Fruit fly (Drosophila melanogaster) whole organism, embryonic: Measurements from ENCODE around the gene CG32073.

ENCODE experiments used
- B-H1 ChIP-seq: fragments of 200-800 bp; sonication (Bioruptor generic); IDR thresholded peaks from 3 replicates; pipeline ENCODE4 v1.3.6; 2022; ENCODE audit warnings: missing biosample characterization, missing genetic modification characterization
- Bdp1 ChIP-seq: fragments of 200-800 bp; sonication (Bioruptor generic); optimal IDR thresholded peaks from 3 replicates; lab custom pipeline; 2016; ENCODE audit warnings: missing biosample characterization, missing genetic modification characterization
- CG10543 ChIP-seq: fragments of 200-800 bp; sonication (Bioruptor generic); optimal IDR thresholded peaks from 3 replicates; lab custom pipeline; 2017; ENCODE audit warnings: missing biosample characterization, mild to moderate bottlenecking, missing genetic modification characterization, moderate library complexity
- CG11247 ChIP-seq: fragments of 200-800 bp; sonication (Bioruptor generic); IDR thresholded peaks from 2 replicates; pipeline ENCODE4 v1.3.6; 2022; ENCODE audit warnings: missing biosample characterization, missing genetic modification characterization
- CG11696 ChIP-seq: fragments of 200-800 bp; sonication (Bioruptor generic); IDR thresholded peaks from 2 replicates; pipeline ENCODE4 v1.3.6; 2022; ENCODE audit warnings: missing biosample characterization, missing genetic modification characterization
- CG12155 ChIP-seq: fragments of 200-800 bp; sonication (Bioruptor generic); optimal IDR thresholded peaks from 3 replicates; lab custom pipeline; 2016; ENCODE audit warnings: missing biosample characterization, missing genetic modification characterization
- CG13287 ChIP-seq: fragments of 200-800 bp; sonication (Bioruptor generic); IDR thresholded peaks from 2 replicates; pipeline ENCODE4 v1.3.6; 2022; ENCODE audit warnings: missing biosample characterization, missing genetic modification characterization; ENCODE audit not compliant: partially characterized antibody
- CG13296 ChIP-seq: fragments of 200-800 bp; sonication (Bioruptor generic); optimal IDR thresholded peaks from 3 replicates; lab custom pipeline; 2018; ENCODE audit warnings: missing biosample characterization, mild to moderate bottlenecking, missing genetic modification characterization
- CG16813 ChIP-seq: fragments of 200-800 bp; sonication (Bioruptor generic); IDR thresholded peaks from 3 replicates; pipeline ENCODE4 v1.3.6; 2022; ENCODE audit warnings: missing biosample characterization, missing genetic modification characterization; ENCODE audit not compliant: partially characterized antibody
- CG2678 ChIP-seq: fragments of 200-800 bp; sonication (Bioruptor generic); optimal IDR thresholded peaks from 3 replicates; lab custom pipeline; 2019; ENCODE audit warnings: missing biosample characterization, mild to moderate bottlenecking, missing genetic modification characterization, moderate library complexity
- CG32532 ChIP-seq: fragments of 200-800 bp; sonication (Bioruptor generic); IDR thresholded peaks from 2 replicates; pipeline ENCODE4 v1.3.6; 2022; ENCODE audit warnings: missing biosample characterization, missing genetic modification characterization
- CG33557 ChIP-seq: fragments of 200-800 bp; sonication (Bioruptor generic); optimal IDR thresholded peaks from 2 replicates; lab custom pipeline; 2019; ENCODE audit warnings: missing biosample characterization, mild to moderate bottlenecking, missing genetic modification characterization, moderate library complexity
- CG4328 ChIP-seq: fragments of 200-800 bp; sonication (Bioruptor generic); optimal IDR thresholded peaks from 3 replicates; lab custom pipeline; 2017; ENCODE audit warnings: missing biosample characterization, missing genetic modification reagents, missing genetic modification characterization
- CG4424 ChIP-seq: fragments of 200-800 bp; sonication (Bioruptor generic); optimal IDR thresholded peaks from 3 replicates; lab custom pipeline; 2016; ENCODE audit warnings: missing biosample characterization, missing genetic modification characterization
- CG6654 ChIP-seq: fragments of 200-800 bp; sonication (Bioruptor generic); optimal IDR thresholded peaks from 2 replicates; lab custom pipeline; 2017; ENCODE audit warnings: missing biosample characterization, mild to moderate bottlenecking, missing genetic modification characterization
- CG6813 ChIP-seq: fragments of 200-800 bp; sonication (Bioruptor generic); optimal IDR thresholded peaks from 2 replicates; lab custom pipeline; 2017; ENCODE audit warnings: missing biosample characterization, missing genetic modification characterization, mild to moderate bottlenecking, moderate library complexity, missing genetic modification reagents
- CG8944 ChIP-seq: fragments of 200-800 bp; sonication (Bioruptor generic); optimal IDR thresholded peaks from 3 replicates; lab custom pipeline; 2016; ENCODE audit warnings: missing biosample characterization, missing genetic modification characterization
- CG9215 ChIP-seq: fragments of 200-800 bp; sonication (Bioruptor generic); IDR thresholded peaks from 2 replicates; pipeline ENCODE4 v1.3.6; 2022; ENCODE audit warnings: missing biosample characterization, missing genetic modification characterization
- CG9609 ChIP-seq: fragments of 200-800 bp; sonication (Bioruptor generic); optimal IDR thresholded peaks from 3 replicates; lab custom pipeline; 2016; ENCODE audit warnings: missing biosample characterization, missing genetic modification characterization
- Chrac-16 ChIP-seq: fragments of 200-800 bp; sonication (Bioruptor generic); optimal IDR thresholded peaks from 3 replicates; lab custom pipeline; 2016; ENCODE audit warnings: missing biosample characterization, missing genetic modification characterization
- D19B ChIP-seq: fragments of 200-800 bp; sonication (Bioruptor generic); optimal IDR thresholded peaks from 2 replicates; lab custom pipeline; 2017; ENCODE audit warnings: missing biosample characterization, mild to moderate bottlenecking, missing genetic modification characterization
- Dll ChIP-seq: fragments of 200-800 bp; sonication (Bioruptor generic); IDR thresholded peaks from 4 replicates; pipeline ENCODE4 v1.3.6; 2022; ENCODE audit warnings: missing biosample characterization, missing genetic modification characterization; ENCODE audit not compliant: partially characterized antibody
- Doc3 ChIP-seq: fragments of 200-800 bp; sonication (Bioruptor generic); IDR thresholded peaks from 3 replicates; pipeline ENCODE4 v1.3.6; 2022; ENCODE audit warnings: missing biosample characterization, missing genetic modification characterization; ENCODE audit not compliant: partially characterized antibody
- E2f2 ChIP-seq: fragments of 200-800 bp; sonication (Bioruptor generic); IDR thresholded peaks from 2 replicates; pipeline ENCODE4 v1.3.6; 2022; ENCODE audit warnings: missing biosample characterization, missing genetic modification characterization
- ERR ChIP-seq: fragments of 200-800 bp; sonication (Bioruptor generic); optimal IDR thresholded peaks from 2 replicates; lab custom pipeline; 2016; ENCODE audit warnings: missing biosample characterization, missing genetic modification characterization
- HHEX ChIP-seq: fragments of 200-800 bp; sonication (Bioruptor generic); optimal IDR thresholded peaks from 3 replicates; lab custom pipeline; 2017; ENCODE audit warnings: missing biosample characterization, mild to moderate bottlenecking, missing genetic modification characterization, missing genetic modification reagents
- HLHmδ ChIP-seq: fragments of 200-800 bp; sonication (Bioruptor generic); optimal IDR thresholded peaks from 2 replicates; lab custom pipeline; 2018; ENCODE audit warnings: missing biosample characterization, mild to moderate bottlenecking, missing genetic modification characterization, moderate library complexity
- Mad ChIP-seq: fragments of 200-800 bp; sonication (Bioruptor generic); optimal IDR thresholded peaks from 2 replicates; lab custom pipeline; 2016; ENCODE audit warnings: missing biosample characterization, missing genetic modification characterization
- NC2α ChIP-seq: fragments of 200-800 bp; sonication (Bioruptor generic); optimal IDR thresholded peaks from 2 replicates; lab custom pipeline; 2016; ENCODE audit warnings: missing biosample characterization, missing genetic modification characterization
- Oaz ChIP-seq: fragments of 200-800 bp; sonication (Bioruptor generic); IDR thresholded peaks from 2 replicates; pipeline ENCODE4 v1.3.6; 2022; ENCODE audit warnings: missing biosample characterization, missing genetic modification characterization
- Rfx ChIP-seq: fragments of 200-800 bp; sonication (Bioruptor generic); IDR thresholded peaks from 2 replicates; pipeline ENCODE4 v1.3.6; 2022; ENCODE audit warnings: missing biosample characterization, missing genetic modification characterization
- Side ChIP-seq: fragments of 200-800 bp; sonication (Bioruptor generic); optimal IDR thresholded peaks from 2 replicates; lab custom pipeline; 2016; ENCODE audit warnings: missing biosample characterization, missing genetic modification characterization
- YL-1 ChIP-seq: fragments of 200-800 bp; sonication (Bioruptor generic); optimal IDR thresholded peaks from 3 replicates; lab custom pipeline; 2017; ENCODE audit warnings: missing biosample characterization, mild to moderate bottlenecking, missing genetic modification characterization
- ara ChIP-seq: fragments of 200-800 bp; sonication (Bioruptor generic); IDR thresholded peaks from 2 replicates; pipeline ENCODE4 v1.3.6; 2022; ENCODE audit warnings: missing biosample characterization, missing genetic modification characterization
- az2 ChIP-seq: fragments of 200-800 bp; sonication (Bioruptor generic); optimal IDR thresholded peaks from 3 replicates; lab custom pipeline; 2016; ENCODE audit warnings: missing biosample characterization, missing genetic modification characterization
- bab2 ChIP-seq: fragments of 200-800 bp; sonication (Bioruptor generic); optimal IDR thresholded peaks from 2 replicates; lab custom pipeline; 2016; ENCODE audit warnings: missing biosample characterization, missing genetic modification characterization
- cas ChIP-seq: fragments of 200-800 bp; sonication (Bioruptor generic); IDR thresholded peaks from 2 replicates; pipeline ENCODE4 v1.3.6; 2022; ENCODE audit warnings: missing biosample characterization, missing genetic modification characterization
- dan ChIP-seq: fragments of 200-800 bp; sonication (Bioruptor generic); IDR thresholded peaks from 2 replicates; pipeline ENCODE4 v1.3.6; 2022; ENCODE audit warnings: missing biosample characterization, missing genetic modification characterization
- dimm ChIP-seq: fragments of 200-800 bp; sonication (Bioruptor generic); IDR thresholded peaks from 2 replicates; pipeline ENCODE4 v1.3.6; 2022; ENCODE audit warnings: missing biosample characterization, missing genetic modification characterization
- esg ChIP-seq: fragments of 200-800 bp; sonication (Bioruptor generic); conservative IDR thresholded peaks from 2 replicates; pipeline ENCODE4 v1.3.6; 2022; ENCODE audit warnings: missing biosample characterization, missing genetic modification characterization
- lov ChIP-seq, 2 experiments: fragments of 200-800 bp in 1 of 2; fragments of >200 bp in 1 of 2; sonication (Bioruptor generic) in 1 of 2; IDR thresholded peaks in 1 of 2; optimal IDR thresholded peaks in 1 of 2; 2 replicates in 1 of 2; 3 replicates in 1 of 2; pipeline versions ENCODE4 v1.3.6 to Lab custom; 2017 to 2022; ENCODE audit warnings: missing biosample characterization in 1 of 2, missing genetic modification characterization in 1 of 2
- pb ChIP-seq: fragments of 200-800 bp; sonication (Bioruptor generic); optimal IDR thresholded peaks from 3 replicates; lab custom pipeline; 2016; ENCODE audit warnings: missing biosample characterization, missing genetic modification characterization
- peb ChIP-seq: fragments of 200-800 bp; sonication (Bioruptor generic); IDR thresholded peaks from 2 replicates; pipeline ENCODE4 v1.3.6; 2022; ENCODE audit warnings: missing biosample characterization, missing genetic modification characterization
- sens ChIP-seq: fragments of 200-800 bp; sonication (Bioruptor generic); peaks from one replicate; lab custom pipeline; 2016; ENCODE audit warnings: missing biosample characterization, missing genetic modification characterization
- slbo ChIP-seq: fragments of 200-800 bp; sonication (Bioruptor generic); IDR thresholded peaks from 2 replicates; pipeline ENCODE4 v1.3.6; 2022; ENCODE audit warnings: missing biosample characterization, missing genetic modification characterization
- tgo ChIP-seq: fragments of 200-800 bp; sonication (Bioruptor generic); IDR thresholded peaks from 3 replicates; pipeline ENCODE4 v1.3.6; 2022; ENCODE audit warnings: missing biosample characterization, missing genetic modification characterization
- tin ChIP-seq: fragments of 200-800 bp; sonication (Bioruptor generic); optimal IDR thresholded peaks from 3 replicates; lab custom pipeline; 2016; ENCODE audit warnings: missing biosample characterization, missing genetic modification characterization
- tna ChIP-seq: fragments of 200-800 bp; sonication (Bioruptor generic); IDR thresholded peaks from 2 replicates; pipeline ENCODE4 v1.3.6; 2022; ENCODE audit warnings: missing biosample characterization, missing genetic modification characterization; ENCODE audit not compliant: partially characterized antibody
- ttk ChIP-seq: fragments of 200-800 bp; sonication (Bioruptor generic); IDR thresholded peaks from 2 replicates; pipeline ENCODE4 v2.1.2; 2022; ENCODE audit warnings: missing biosample characterization, missing genetic modification characterization

Gene CG32073

dm6 chr3L:11118627-11119395 is 11.4 kb upstream of the CG32073 start (continued):
- TF ChIP-seq Dll (GFP tag; lab: Robert Waterston, UW) (no peak), YL-1 (GFP tag; lab: Kevin White, UChicago) (peak; percentile 91), CG9609 (peak; percentile 16), CG11247 (GFP tag; lab: Robert Waterston, UW) (0 out of 2 replicates have a peak, but pooled peaks have one; percentile 27), lov (optimal IDR thresholded peaks at IDR 0.05; lab: Kevin White, UChicago) (no peak), lov (GFP tag; IDR thresholded peaks at IDR 0.05; lab: Robert Waterston, UW) (peak; percentile 84; the same call in 2 of the 3 replicates), tin (GFP tag; lab: Kevin White, UChicago) (no peak), CG10543 (GFP tag; lab: Kevin White, UChicago) (peak; percentile 98), B-H1 (no peak), Chrac-16 (GFP tag; lab: Kevin White, UChicago) (no peak), Rfx (GFP tag; lab: Robert Waterston, UW) (peak; percentile 65; the same call in 1 of the 2 replicates), Doc3 (GFP tag; lab: Robert Waterston, UW) (peak; percentile 43; the same call in 1 of the 3 replicates), CG4424 (peak; percentile 12), HHEX (GFP tag; lab: Kevin White, UChicago) (peak; percentile 83), CG32532 (GFP tag; lab: Robert Waterston, UW) (peak; percentile 38; the same call in 1 of the 2 replicates), ara (GFP tag; lab: Robert Waterston, UW) (peak; percentile 76), CG8944 (peak; percentile 37), ttk (GFP tag; lab: Robert Waterston, UW) (no peak), CG2678 (tag; lab: Kevin White, UChicago) (peak; percentile 84), peb (GFP tag; lab: Robert Waterston, UW) (no peak), Oaz (GFP tag; lab: Robert Waterston, UW) (no peak), CG12155 (GFP tag; lab: Kevin White, UChicago) (peak; percentile 61), CG16813 (GFP tag; lab: Robert Waterston, UW) (no peak), CG13287 (peak; percentile 53; the same call in 1 of the 2 replicates), CG9215 (GFP tag; lab: Robert Waterston, UW) (peak; percentile 60), bab2 (GFP tag; lab: Kevin White, UChicago) (peak; percentile 77), dan (GFP tag; lab: Robert Waterston, UW) (no peak), CG4328 (GFP tag; lab: Kevin White, UChicago) (peak; percentile 95), CG33557 (GFP tag; lab: Kevin White, UChicago) (peak; percentile 85), Mad (GFP tag; lab: Kevin White, UChicago) (peak; percentile 7), pb (GFP tag; lab: Kevin White, UChicago) (no peak), cas (no peak), esg (GFP tag; lab: Robert Waterston, UW) (no peak), E2f2 (GFP tag; lab: Robert Waterston, UW) (peak; percentile 50; the same call in 1 of the 2 replicates), CG6813 (GFP tag; lab: Kevin White, UChicago) (peak; percentile 91), Bdp1 (GFP tag; lab: Kevin White, UChicago) (peak; percentile 4), tna (GFP tag; lab: Robert Waterston, UW) (no peak), D19B (peak; percentile 22), ERR (GFP tag; lab: Kevin White, UChicago) (peak; percentile 17), Side (peak; percentile 80), tgo (peak; percentile 27; the same call in 1 of the 3 replicates), az2 (peak; percentile 18), sens (peak; percentile 87), dimm (GFP tag; lab: Robert Waterston, UW) (no peak), CG13296 (peak; percentile 83), NC2α (GFP tag; lab: Kevin White, UChicago) (peak; percentile 69), CG11696 (GFP tag; lab: Robert Waterston, UW) (0 out of 2 replicates have a peak, but pooled peaks have one; percentile 26), HLHmδ (peak; percentile 81), CG6654 (GFP tag; lab: Kevin White, UChicago) (no peak), slbo (peak; percentile 20; the same call in 1 of the 2 replicates)
